Worm (Caenorhabditis elegans): ENCODE results near the gene ZK1127.3.

ce11 chrII:7049470-7049869 lies 5.6 kb upstream of the ZK1127.3 start:
- TF ChIP-seq sea-2 (GFP tag; optimal IDR thresholded peaks at IDR 0.05) (no peak), ztf-4 (tag; optimal IDR thresholded peaks at IDR 0.05) (no peak), egl-27 (tag; optimal IDR thresholded peaks at IDR 0.05) (no peak), nhr-11 (tag; optimal IDR thresholded peaks at IDR 0.05) (no peak), skn-1 (tag; optimal IDR thresholded peaks at IDR 0.05) (no peak), ZK546.5 (tag; optimal IDR thresholded peaks at IDR 0.05) (no peak), nhr-28 (tag; optimal IDR thresholded peaks at IDR 0.05) (no peak), snpc-4 (tag; optimal IDR thresholded peaks at IDR 0.05) (no peak), eor-1 (tag; optimal IDR thresholded peaks at IDR 0.05) (no peak), nhr-25 (tag; optimal IDR thresholded peaks at IDR 0.05) (no peak), unc-39 (tag; optimal IDR thresholded peaks at IDR 0.05) (no peak), ceh-28 (tag; optimal IDR thresholded peaks at IDR 0.05) (no peak), unc-62 (GFP tag; optimal IDR thresholded peaks at IDR 0.05) (no peak), pha-4 (tag; optimal IDR thresholded peaks at IDR 0.05) (no peak)
